Worm (Caenorhabditis elegans) whole organism, young adult: ENCODE data around the gene sra-2.

Source experiments
- B0336.3 ChIP-seq: fragments of 200-800 bp; sonication (Bioruptor generic); IDR thresholded peaks from 2 replicates; pipeline ENCODE4 v1.3.6; 2022; ENCODE audit warnings: missing genetic modification characterization, missing compliant biosample characterization
- C17E4.6 ChIP-seq: fragments of 200-800 bp; sonication (Bioruptor generic); IDR thresholded peaks from 2 replicates; pipeline ENCODE4 v1.3.6; 2022; ENCODE audit warnings: missing genetic modification reagents, missing genetic modification characterization, missing compliant biosample characterization
- F10E7.11 ChIP-seq: sonication (generic microtip); optimal IDR thresholded peaks from 2 replicates; lab custom pipeline; 2017; ENCODE audit warnings: mild to moderate bottlenecking, missing genetic modification characterization, moderate library complexity, missing compliant biosample characterization
- F23B12.7 ChIP-seq: sonication (generic microtip); optimal IDR thresholded peaks from 2 replicates; lab custom pipeline; 2017; ENCODE audit warnings: missing genetic modification characterization, mild to moderate bottlenecking, missing compliant biosample characterization, antibody characterized with exemption, moderate library complexity; ENCODE audit not compliant: insufficient read depth
- F39B2.1 ChIP-seq: fragments of 200-800 bp; sonication (Bioruptor generic); IDR thresholded peaks from 2 replicates; pipeline ENCODE4 v1.3.6; 2022; ENCODE audit warnings: missing genetic modification reagents, missing genetic modification characterization, missing compliant biosample characterization
- F55B11.4 ChIP-seq: sonication (generic microtip); optimal IDR thresholded peaks from 2 replicates; lab custom pipeline; 2016; ENCODE audit warnings: missing compliant biosample characterization, missing genetic modification characterization, borderline replicate concordance; ENCODE audit not compliant: insufficient read depth
- F57A8.1 ChIP-seq: fragments of 200-800 bp; sonication (Bioruptor generic); optimal IDR thresholded peaks from 2 replicates; lab custom pipeline; 2018; ENCODE audit warnings: mild to moderate bottlenecking, missing genetic modification characterization, moderate library complexity, missing compliant biosample characterization
- K11D2.4 ChIP-seq: fragments of 200-800 bp; sonication (Bioruptor generic); IDR thresholded peaks from 2 replicates; pipeline ENCODE4 v1.3.6; 2022; ENCODE audit warnings: missing genetic modification reagents, missing genetic modification characterization, missing compliant biosample characterization
- K12H6.12 ChIP-seq: fragments of 200-800 bp; sonication (Bioruptor generic); optimal IDR thresholded peaks from 2 replicates; lab custom pipeline; 2018; ENCODE audit warnings: mild to moderate bottlenecking, missing genetic modification characterization, missing compliant biosample characterization
- T07F8.4 ChIP-seq: sonication (generic microtip); optimal IDR thresholded peaks from 2 replicates; lab custom pipeline; 2016; ENCODE audit warnings: mild to moderate bottlenecking, missing genetic modification characterization, moderate library complexity, missing compliant biosample characterization
- aptf-2 ChIP-seq: fragments of 200-800 bp; sonication (Bioruptor generic); conservative IDR thresholded peaks from 2 replicates; pipeline ENCODE4 v1.3.6; 2022; ENCODE audit warnings: missing genetic modification reagents, missing genetic modification characterization, missing compliant biosample characterization
- aptf-3 ChIP-seq: fragments of 200-800 bp; sonication (Bioruptor generic); IDR thresholded peaks from 2 replicates; pipeline ENCODE4 v1.3.6; 2022; ENCODE audit warnings: missing genetic modification characterization, missing compliant biosample characterization
- attf-3 ChIP-seq: fragments of 200-800 bp; sonication (Bioruptor generic); conservative IDR thresholded peaks from 2 replicates; pipeline ENCODE4 v1.3.6; 2022; ENCODE audit warnings: missing genetic modification reagents, missing genetic modification characterization, missing compliant biosample characterization
- attf-6 ChIP-seq: fragments of 200-800 bp; sonication (Bioruptor generic); IDR thresholded peaks from 2 replicates; pipeline ENCODE4 v1.3.6; 2022; ENCODE audit warnings: missing genetic modification reagents, missing genetic modification characterization, missing compliant biosample characterization
- bed-1 ChIP-seq: fragments of 200-800 bp; sonication (Bioruptor generic); IDR thresholded peaks from 2 replicates; pipeline ENCODE4 v1.3.6; 2022; ENCODE audit warnings: missing genetic modification reagents, missing genetic modification characterization, missing compliant biosample characterization
- ccch-3 ChIP-seq: fragments of 200-800 bp; sonication (Bioruptor generic); optimal IDR thresholded peaks from 2 replicates; lab custom pipeline; 2018; ENCODE audit warnings: mild to moderate bottlenecking, missing genetic modification characterization, missing compliant biosample characterization
- ceh-27 ChIP-seq: fragments of 200-800 bp; sonication (Bioruptor generic); optimal IDR thresholded peaks from 2 replicates; lab custom pipeline; 2018; ENCODE audit warnings: mild to moderate bottlenecking, missing genetic modification characterization, moderate library complexity, missing compliant biosample characterization
- die-1 ChIP-seq: sonication (generic microtip); optimal IDR thresholded peaks from 2 replicates; lab custom pipeline; 2016; ENCODE audit warnings: missing genotype, mild to moderate bottlenecking, missing genetic modification characterization, missing compliant biosample characterization
- dpff-1 ChIP-seq: sonication (generic microtip); optimal IDR thresholded peaks from 2 replicates; lab custom pipeline; 2017; ENCODE audit warnings: mild to moderate bottlenecking, missing genetic modification characterization, missing compliant biosample characterization
- efl-1 ChIP-seq: fragments of 150-350 bp; optimal IDR thresholded peaks from 2 replicates; lab custom pipeline; 2014; ENCODE audit warnings: missing biosample characterization, missing genetic modification reagents, missing genetic modification characterization
- ets-4 ChIP-seq: fragments of 200-800 bp; sonication (Bioruptor generic); optimal IDR thresholded peaks from 2 replicates; lab custom pipeline; 2018; ENCODE audit warnings: mild to moderate bottlenecking, missing genetic modification characterization, missing compliant biosample characterization
- hlh-12 ChIP-seq: sonication (generic microtip); optimal IDR thresholded peaks from 2 replicates; lab custom pipeline; 2016; ENCODE audit warnings: missing genetic modification characterization, missing compliant biosample characterization
- lin-40 ChIP-seq: sonication (generic microtip); optimal IDR thresholded peaks from 2 replicates; lab custom pipeline; 2016; ENCODE audit warnings: missing genetic modification characterization, mild to moderate bottlenecking, missing compliant biosample characterization, missing genotype, missing genetic modification reagents
- madf-3 ChIP-seq: fragments of 200-800 bp; sonication (Bioruptor generic); IDR thresholded peaks from 2 replicates; pipeline ENCODE4 v1.3.6; 2022; ENCODE audit warnings: missing genetic modification reagents, missing genetic modification characterization, missing compliant biosample characterization
- mxl-1 ChIP-seq: sonication (generic microtip); optimal IDR thresholded peaks from 2 replicates; lab custom pipeline; 2016; ENCODE audit warnings: missing genetic modification characterization, missing compliant biosample characterization
- nfya-2 ChIP-seq: fragments of 200-800 bp; sonication (Bioruptor generic); IDR thresholded peaks from 2 replicates; pipeline ENCODE4 v1.3.6; 2022; ENCODE audit warnings: missing genetic modification reagents, missing genetic modification characterization, missing compliant biosample characterization
- nhr-80 ChIP-seq: sonication (generic microtip); optimal IDR thresholded peaks from 2 replicates; lab custom pipeline; 2016; ENCODE audit warnings: missing genetic modification characterization, missing compliant biosample characterization
- pbrm-1 ChIP-seq: fragments of 200-800 bp; sonication (Bioruptor generic); IDR thresholded peaks from 2 replicates; pipeline ENCODE4 v1.3.6; 2022; ENCODE audit warnings: missing genetic modification reagents, missing genetic modification characterization, missing compliant biosample characterization
- rcor-1 ChIP-seq: fragments of 200-800 bp; sonication (Bioruptor generic); IDR thresholded peaks from 2 replicates; pipeline ENCODE4 v1.3.6; 2022; ENCODE audit warnings: missing genetic modification reagents, missing genetic modification characterization, missing compliant biosample characterization
- repo-1 ChIP-seq: sonication (generic microtip); optimal IDR thresholded peaks from 2 replicates; lab custom pipeline; 2017; ENCODE audit warnings: mild to moderate bottlenecking, missing genetic modification characterization, missing compliant biosample characterization
- sea-2 ChIP-seq: fragments of 200-800 bp; sonication (Bioruptor generic); IDR thresholded peaks from 2 replicates; pipeline ENCODE4 v1.3.6; 2022; ENCODE audit warnings: missing genetic modification characterization, missing compliant biosample characterization
- snpc-1.3 ChIP-seq: sonication (generic microtip); optimal IDR thresholded peaks from 2 replicates; lab custom pipeline; 2017; ENCODE audit warnings: missing genetic modification characterization, mild to moderate bottlenecking, missing compliant biosample characterization, antibody characterized with exemption, moderate library complexity, missing genotype, missing genetic modification reagents; ENCODE audit not compliant: insufficient read depth
- snpc-3.4 ChIP-seq: sonication (generic microtip); optimal IDR thresholded peaks from 2 replicates; lab custom pipeline; 2017; ENCODE audit warnings: missing genetic modification characterization, mild to moderate bottlenecking, missing compliant biosample characterization, antibody characterized with exemption, moderate library complexity, missing genotype, missing genetic modification reagents
- somi-1 ChIP-seq: fragments of 200-800 bp; sonication (Bioruptor generic); optimal IDR thresholded peaks from 2 replicates; lab custom pipeline; 2018; ENCODE audit warnings: mild to moderate bottlenecking, missing genetic modification characterization, missing compliant biosample characterization
- tbx-9 ChIP-seq: sonication (generic microtip); optimal IDR thresholded peaks from 2 replicates; lab custom pipeline; 2016; ENCODE audit warnings: borderline replicate concordance, missing genetic modification characterization, inconsistent platforms, missing compliant biosample characterization
- zfh-2 ChIP-seq: fragments of 200-800 bp; sonication (Bioruptor generic); conservative IDR thresholded peaks from 2 replicates; pipeline ENCODE4 v1.3.6; 2022; ENCODE audit warnings: missing genetic modification reagents, missing genetic modification characterization, missing compliant biosample characterization
- ztf-18 ChIP-seq: sonication (generic microtip); optimal IDR thresholded peaks from 2 replicates; lab custom pipeline; 2016; ENCODE audit warnings: missing genotype, mild to moderate bottlenecking, missing genetic modification characterization, missing compliant biosample characterization
- ztf-25 ChIP-seq: fragments of 200-800 bp; sonication (Bioruptor generic); IDR thresholded peaks from 2 replicates; pipeline ENCODE4 v1.3.6; 2022; ENCODE audit warnings: missing genetic modification reagents, missing genetic modification characterization, missing compliant biosample characterization
- ztf-6 ChIP-seq: fragments of 200-800 bp; sonication (Bioruptor generic); IDR thresholded peaks from 2 replicates; pipeline ENCODE4 v1.3.6; 2022; ENCODE audit warnings: missing genetic modification reagents, missing genetic modification characterization, missing compliant biosample characterization

Gene sra-2

ce11 chrII:9557437-9558150, 29.0 kb downstream of the sra-2 start, which contains the start of gene zfp-2:
zfp-2 (plus strand) TSS chrII:9557650.
- TF ChIP-seq efl-1 (no peak), attf-3 (peak; percentile 90)

DNA sequence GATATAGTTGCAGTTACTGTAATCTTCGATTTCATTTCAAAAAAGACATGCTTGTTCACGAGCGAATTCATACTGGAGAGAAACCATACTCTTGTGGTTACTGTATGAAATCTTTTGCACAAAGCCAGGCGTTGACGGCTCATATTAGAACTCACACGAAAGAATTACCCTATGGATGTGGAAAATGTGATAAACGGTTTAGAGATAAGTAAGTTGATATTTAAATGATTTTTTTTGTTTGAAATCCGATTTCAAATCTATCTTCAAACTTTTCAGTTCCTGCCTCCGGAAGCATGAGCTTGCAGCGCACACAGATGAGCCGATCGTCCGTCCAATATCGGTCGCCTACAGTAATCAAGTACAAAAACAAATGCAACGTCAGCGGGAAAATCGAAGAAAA, 30.3 kb downstream of the sra-2 start:
- TF ChIP-seq zfh-2 (GFP tag; lab: Robert Waterston, UW) (no peak), F55B11.4 (tag; lab: Kevin White, UChicago) (no peak), rcor-1 (GFP tag; lab: Robert Waterston, UW) (no peak), aptf-3 (GFP tag; lab: Robert Waterston, UW) (no peak), ztf-18 (no peak), K12H6.12 (tag; lab: Kevin White, UChicago) (no peak), B0336.3 (GFP tag; lab: Robert Waterston, UW) (no peak), bed-1 (GFP tag; lab: Robert Waterston, UW) (no peak), ztf-6 (GFP tag; lab: Robert Waterston, UW) (no peak)

DNA sequence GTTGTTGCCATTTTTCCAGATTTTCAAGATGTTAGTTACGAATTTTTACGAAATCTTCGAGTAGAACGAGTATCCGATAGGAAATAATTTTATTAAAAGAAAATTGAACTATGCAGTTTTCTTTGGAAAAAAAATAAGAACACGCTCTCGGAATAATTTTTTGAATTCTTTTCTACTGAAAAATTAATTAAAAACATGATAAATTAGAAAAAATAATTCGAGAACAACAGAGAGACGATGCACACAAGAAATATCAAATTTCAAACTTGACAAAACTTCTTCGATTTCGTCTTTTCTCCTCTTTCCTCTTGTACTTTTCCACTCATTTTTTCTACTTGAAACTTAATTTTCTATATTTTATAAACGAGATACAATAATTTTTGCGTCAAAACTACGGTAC, 31.3 kb downstream of the sra-2 start, which contains the start of gene F35H8.4:
Gene F35H8.4, minus strand, starts transcription at position 101 of the 400 bp plus-strand sequence.
- TF ChIP-seq repo-1 = no peak
- no peak for TF ChIP-seq F55B11.4 (tag; lab: Kevin White, UChicago)
- no peak for TF ChIP-seq ets-4 (GFP tag; lab: Kevin White, UChicago)
- TF ChIP-seq F57A8.1 (GFP tag; lab: Kevin White, UChicago) = no peak
- no peak for TF ChIP-seq F39B2.1 (GFP tag; lab: Robert Waterston, UW)
- TF ChIP-seq nfya-2 (GFP tag; lab: Robert Waterston, UW) = no peak
- no peak for TF ChIP-seq T07F8.4 (tag; lab: Kevin White, UChicago)
- no peak for TF ChIP-seq F23B12.7
- no peak for TF ChIP-seq aptf-2 (GFP tag; lab: Robert Waterston, UW)
- no peak for TF ChIP-seq tbx-9 (tag; lab: Kevin White, UChicago)
- TF ChIP-seq attf-6 = no peak
- no peak for TF ChIP-seq ztf-6 (GFP tag; lab: Robert Waterston, UW)
- TF ChIP-seq snpc-1.3 (tag; lab: Kevin White, UChicago) = no peak
- TF ChIP-seq, all 124 proteins: peak for 0

DNA sequence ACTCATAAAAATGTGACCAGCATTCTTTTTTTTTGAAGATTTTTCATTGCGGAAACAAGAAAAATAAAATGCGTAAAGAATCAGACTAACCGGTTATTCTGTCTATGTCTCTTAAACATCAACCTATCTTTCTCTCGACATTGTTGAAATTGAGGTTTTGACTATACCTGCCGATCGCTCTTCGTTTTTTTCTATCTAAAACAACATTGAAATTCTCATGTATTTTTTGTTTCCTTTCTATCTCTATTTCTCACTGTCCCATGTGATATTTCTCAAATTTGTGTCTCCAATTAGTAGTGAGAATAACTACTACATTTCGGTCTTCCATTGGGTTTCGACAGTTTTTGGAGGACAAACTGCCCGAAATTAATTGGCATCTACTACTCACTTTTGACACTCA, 32.3 kb downstream of the sra-2 start:
- no peak for TF ChIP-seq mxl-1
- TF ChIP-seq ceh-27 (GFP tag; lab: Kevin White, UChicago) = peak; percentile 23
- peak; percentile 12 for TF ChIP-seq lin-40 (tag; lab: Kevin White, UChicago)

DNA sequence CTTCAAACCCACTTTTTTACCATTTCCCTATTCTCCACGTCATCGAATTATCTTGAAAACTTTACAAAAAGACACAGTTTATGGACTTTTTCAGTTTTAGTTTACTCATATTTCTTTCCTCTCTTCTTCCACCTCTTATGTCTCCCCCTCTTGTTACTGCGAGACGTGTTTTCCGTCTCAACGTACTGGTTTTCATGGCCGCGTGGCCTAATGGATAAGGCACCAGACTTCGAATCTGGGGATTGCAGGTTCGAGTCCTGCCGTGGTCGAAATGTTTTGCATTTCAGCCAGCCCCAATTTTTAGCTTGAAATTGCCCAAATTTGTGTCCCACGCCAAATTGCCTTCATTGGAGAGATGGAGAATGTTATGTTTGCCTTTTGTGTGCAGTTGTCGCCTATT, 37.5 kb downstream of the sra-2 start:
- TF ChIP-seq ceh-27 (GFP tag; lab: Kevin White, UChicago) = peak; percentile 79
- TF ChIP-seq F10E7.11 (tag; lab: Kevin White, UChicago) = no peak
- TF ChIP-seq K11D2.4 (GFP tag; lab: Robert Waterston, UW) = 0 out of 2 replicates have a peak, but pooled peaks have one; percentile 55
- no peak for TF ChIP-seq tbx-9 (tag; lab: Kevin White, UChicago)
- TF ChIP-seq hlh-12 (tag; lab: Kevin White, UChicago) = no peak
- no peak for TF ChIP-seq dpff-1
- peak; percentile 31 for TF ChIP-seq nhr-80 (tag; lab: Kevin White, UChicago)
- peak; percentile 62 for TF ChIP-seq lin-40 (tag; lab: Kevin White, UChicago)
- TF ChIP-seq C17E4.6 (GFP tag; lab: Robert Waterston, UW) = peak; percentile 49; the same call in 1 of the 2 replicates
- no peak for TF ChIP-seq ccch-3 (GFP tag; lab: Kevin White, UChicago)
- peak; percentile 90 for TF ChIP-seq die-1 (tag; lab: Kevin White, UChicago)
- TF ChIP-seq ztf-25 (GFP tag; lab: Robert Waterston, UW) = peak; percentile 97
- peak; percentile 65 for TF ChIP-seq somi-1 (GFP tag; lab: Kevin White, UChicago)
- peak; percentile 77 for TF ChIP-seq pbrm-1 (GFP tag; lab: Robert Waterston, UW)
- TF ChIP-seq nfya-2 (GFP tag; lab: Robert Waterston, UW) = no peak
- TF ChIP-seq sea-2 (GFP tag; lab: Robert Waterston, UW) = no peak
- TF ChIP-seq snpc-3.4 = peak; percentile 88
- 0 out of 2 replicates have a peak, but pooled peaks have one; percentile 68 for TF ChIP-seq madf-3 (GFP tag; lab: Robert Waterston, UW)
- peak; percentile 16; the same call in 1 of the 2 replicates for TF ChIP-seq ztf-6 (GFP tag; lab: Robert Waterston, UW)
